Worm (Caenorhabditis elegans): Measurements from ENCODE around the gene des-2.

- TF ChIP-seq W03F9.2 (tag; optimal IDR thresholded peaks at IDR 0.05) (no peak), him-1 (tag; optimal IDR thresholded peaks at IDR 0.05) (no peak), dao-5 (tag; optimal IDR thresholded peaks at IDR 0.05) (no peak)
Observed at ce11 chrV:11403059-11403458, 18.4 kb downstream of the des-2 start.
